Fruit fly (Drosophila melanogaster) whole organism, prepupa: Measurements from ENCODE around the gene Orp8.

Experiments used
- Blimp-1 ChIP-seq: fragments of 200-800 bp; sonication (Bioruptor generic); optimal IDR thresholded peaks from 3 replicates; lab custom pipeline; 2017; ENCODE audit warnings: missing biosample characterization, missing genetic modification characterization, mild to moderate bottlenecking, moderate library complexity, missing genetic modification reagents
- CG10631 ChIP-seq: fragments of 200-800 bp; sonication (Bioruptor generic); optimal IDR thresholded peaks from 2 replicates; lab custom pipeline; 2016; ENCODE audit warnings: missing biosample characterization, missing genetic modification characterization
- CG11294 ChIP-seq: fragments of 200-800 bp; sonication (Bioruptor generic); IDR thresholded peaks from 2 replicates; pipeline ENCODE4 v1.3.6; 2022; ENCODE audit warnings: missing biosample characterization, missing genetic modification characterization
- CG11762 ChIP-seq: fragments of 200-800 bp; sonication (Bioruptor generic); optimal IDR thresholded peaks from 3 replicates; lab custom pipeline; 2016; ENCODE audit warnings: missing biosample characterization, missing genetic modification characterization; ENCODE audit not compliant: insufficient read depth
- CG15336 ChIP-seq: fragments of 200-800 bp; sonication (Bioruptor generic); IDR thresholded peaks from 2 replicates; pipeline ENCODE4 v1.3.6; 2022; ENCODE audit warnings: missing biosample characterization, missing genetic modification characterization
- CG16779 ChIP-seq: fragments of 200-800 bp; sonication (Bioruptor generic); optimal IDR thresholded peaks from 3 replicates; lab custom pipeline; 2017; ENCODE audit warnings: missing biosample characterization, mild to moderate bottlenecking, missing genetic modification characterization
- CG3032 ChIP-seq: fragments of 200-800 bp; optimal IDR thresholded peaks from 2 replicates; lab custom pipeline; 2019; ENCODE audit warnings: missing biosample characterization, mild to moderate bottlenecking, missing genetic modification characterization, moderate library complexity
- CG31627 ChIP-seq: fragments of 200-800 bp; sonication (Bioruptor generic); optimal IDR thresholded peaks from 3 replicates; lab custom pipeline; 2016; ENCODE audit warnings: missing biosample characterization, missing genetic modification characterization
- CG32006 ChIP-seq: fragments of 200-800 bp; sonication (Bioruptor generic); optimal IDR thresholded peaks from 3 replicates; lab custom pipeline; 2017; ENCODE audit warnings: missing biosample characterization, mild to moderate bottlenecking, missing genetic modification characterization
- CG3919 ChIP-seq: fragments of 200-800 bp; sonication (Bioruptor generic); optimal IDR thresholded peaks from 3 replicates; lab custom pipeline; 2016; ENCODE audit warnings: missing biosample characterization, missing genetic modification characterization
- CG6163 ChIP-seq: fragments of 200-800 bp; sonication (Bioruptor generic); IDR thresholded peaks from 3 replicates; pipeline ENCODE4 v1.3.6; 2022; ENCODE audit warnings: missing biosample characterization, missing genetic modification characterization
- CG6276 ChIP-seq: fragments of 200-800 bp; sonication (Bioruptor generic); optimal IDR thresholded peaks from 2 replicates; lab custom pipeline; 2017; ENCODE audit warnings: missing biosample characterization, mild to moderate bottlenecking, missing genetic modification characterization
- CG6792 ChIP-seq: fragments of 200-800 bp; sonication (Bioruptor generic); optimal IDR thresholded peaks from 3 replicates; lab custom pipeline; 2016; ENCODE audit warnings: missing biosample characterization, missing genetic modification characterization
- CG6854 ChIP-seq: fragments of 200-800 bp; sonication (Bioruptor generic); optimal IDR thresholded peaks from 2 replicates; lab custom pipeline; 2017; ENCODE audit warnings: missing biosample characterization, mild to moderate bottlenecking, missing genetic modification characterization
- CG7368 ChIP-seq: fragments of 200-800 bp; sonication (Bioruptor generic); optimal IDR thresholded peaks from 3 replicates; lab custom pipeline; 2016; ENCODE audit warnings: missing biosample characterization, missing genetic modification characterization
- CG8119 ChIP-seq: fragments of 200-800 bp; sonication (Bioruptor generic); IDR thresholded peaks from 3 replicates; pipeline ENCODE4 v1.3.6; 2022; ENCODE audit warnings: missing biosample characterization, missing genetic modification characterization
- CG8319 ChIP-seq: fragments of 200-800 bp; sonication (Bioruptor generic); optimal IDR thresholded peaks from 3 replicates; lab custom pipeline; 2016; ENCODE audit warnings: missing biosample characterization, missing genetic modification characterization
- CG8632 ChIP-seq: fragments of 200-800 bp; sonication (Bioruptor generic); optimal IDR thresholded peaks from 3 replicates; lab custom pipeline; 2016; ENCODE audit warnings: missing biosample characterization, missing genetic modification characterization
- CG9139 ChIP-seq: fragments of 200-800 bp; sonication (Bioruptor generic); optimal IDR thresholded peaks from 3 replicates; lab custom pipeline; 2017; ENCODE audit warnings: missing biosample characterization, mild to moderate bottlenecking, missing genetic modification characterization
- Eip78C ChIP-seq: fragments of 200-800 bp; sonication (Bioruptor generic); peaks from one replicate; lab custom pipeline; 2016; ENCODE audit warnings: missing biosample characterization, missing genetic modification characterization
- Eip93F ChIP-seq: fragments of 200-800 bp; sonication (Bioruptor generic); optimal IDR thresholded peaks from 2 replicates; lab custom pipeline; 2016; ENCODE audit warnings: missing biosample characterization, mild to moderate bottlenecking, missing genetic modification characterization
- Ets21C ChIP-seq: fragments of 200-800 bp; sonication (Bioruptor generic); optimal IDR thresholded peaks from 3 replicates; lab custom pipeline; 2016; ENCODE audit warnings: missing biosample characterization, missing genetic modification characterization
- Ets96B ChIP-seq: fragments of 200-800 bp; optimal IDR thresholded peaks from 2 replicates; lab custom pipeline; 2019; ENCODE audit warnings: missing biosample characterization, mild to moderate bottlenecking, missing genetic modification characterization, moderate library complexity
- Gug ChIP-seq: fragments of 200-800 bp; sonication (Bioruptor generic); IDR thresholded peaks from 2 replicates; pipeline ENCODE4 v1.3.6; 2022; ENCODE audit warnings: missing biosample characterization, missing genetic modification characterization
- Hr39 ChIP-seq: fragments of 200-800 bp; sonication (Bioruptor generic); optimal IDR thresholded peaks from 2 replicates; lab custom pipeline; 2016; ENCODE audit warnings: missing biosample characterization, missing genetic modification characterization
- Lpt ChIP-seq: fragments of 200-800 bp; sonication (Bioruptor generic); optimal IDR thresholded peaks from 3 replicates; lab custom pipeline; 2016; ENCODE audit warnings: missing biosample characterization, missing genetic modification characterization
- Met ChIP-seq: fragments of 200-800 bp; sonication (Bioruptor generic); optimal IDR thresholded peaks from 3 replicates; lab custom pipeline; 2016; ENCODE audit warnings: missing biosample characterization, missing genetic modification characterization
- Smox ChIP-seq: fragments of 200-800 bp; sonication (Bioruptor generic); optimal IDR thresholded peaks from 3 replicates; lab custom pipeline; 2016; ENCODE audit warnings: missing biosample characterization, missing genetic modification characterization
- Sox14 ChIP-seq: fragments of 200-800 bp; sonication (Bioruptor generic); optimal IDR thresholded peaks from 3 replicates; lab custom pipeline; 2016; ENCODE audit warnings: missing biosample characterization, missing genetic modification characterization
- Sox15 ChIP-seq: fragments of 200-800 bp; sonication (Bioruptor generic); optimal IDR thresholded peaks from 3 replicates; lab custom pipeline; 2016; ENCODE audit warnings: missing biosample characterization, missing genetic modification characterization
- achi ChIP-seq: fragments of 200-800 bp; sonication (Bioruptor generic); optimal IDR thresholded peaks from 3 replicates; lab custom pipeline; 2016; ENCODE audit warnings: missing biosample characterization, missing genetic modification characterization
- acj6 ChIP-seq: fragments of 200-800 bp; sonication (Bioruptor generic); optimal IDR thresholded peaks from 3 replicates; lab custom pipeline; 2016; ENCODE audit warnings: missing biosample characterization, missing genetic modification characterization
- cyc ChIP-seq: fragments of 200-800 bp; sonication (Bioruptor generic); optimal IDR thresholded peaks from 3 replicates; lab custom pipeline; 2016; ENCODE audit warnings: missing biosample characterization, missing genetic modification characterization
- dac ChIP-seq: fragments of 200-800 bp; sonication (Bioruptor generic); optimal IDR thresholded peaks from 2 replicates; lab custom pipeline; 2017; ENCODE audit warnings: missing biosample characterization, mild to moderate bottlenecking, missing genetic modification characterization
- dsx ChIP-seq: fragments of 200-800 bp; optimal IDR thresholded peaks from 3 replicates; lab custom pipeline; 2019; ENCODE audit warnings: missing biosample characterization, mild to moderate bottlenecking, missing genetic modification characterization, moderate library complexity; ENCODE audit not compliant: poor library complexity, severe bottlenecking
- eg ChIP-seq: fragments of 200-800 bp; sonication (Bioruptor generic); IDR thresholded peaks from 3 replicates; pipeline ENCODE4 v1.3.6; 2022; ENCODE audit warnings: missing biosample characterization, missing genetic modification characterization
- esn ChIP-seq: fragments of 200-800 bp; sonication (Bioruptor generic); optimal IDR thresholded peaks from 2 replicates; lab custom pipeline; 2016; ENCODE audit warnings: missing biosample characterization, mild to moderate bottlenecking, missing genetic modification characterization, moderate library complexity
- fd59A ChIP-seq: fragments of 200-800 bp; sonication (Bioruptor generic); optimal IDR thresholded peaks from 2 replicates; lab custom pipeline; 2017; ENCODE audit warnings: missing biosample characterization, mild to moderate bottlenecking, missing genetic modification characterization, missing genetic modification reagents
- fd85E ChIP-seq: fragments of 200-800 bp; sonication (Bioruptor generic); optimal IDR thresholded peaks from 3 replicates; lab custom pipeline; 2016; ENCODE audit warnings: missing biosample characterization, missing genetic modification characterization
- fkh ChIP-seq: fragments of 200-800 bp; sonication (Bioruptor generic); optimal IDR thresholded peaks from 3 replicates; lab custom pipeline; 2017; ENCODE audit warnings: missing biosample characterization, mild to moderate bottlenecking, missing genetic modification characterization, moderate library complexity
- lz ChIP-seq: fragments of 200-800 bp; sonication (Bioruptor generic); optimal IDR thresholded peaks from 3 replicates; lab custom pipeline; 2016; ENCODE audit warnings: missing biosample characterization, missing genetic modification characterization
- net ChIP-seq: fragments of 200-800 bp; sonication (Bioruptor generic); optimal IDR thresholded peaks from 3 replicates; lab custom pipeline; 2016; ENCODE audit warnings: missing biosample characterization, missing genetic modification characterization
- salr ChIP-seq, 2 experiments: fragments of 200-800 bp; sonication (Bioruptor generic); optimal IDR thresholded peaks; 3 replicates each; lab custom pipeline; 2016 to 2018; ENCODE audit warnings: missing biosample characterization in 2 of 2, missing genetic modification characterization in 2 of 2, mild to moderate bottlenecking in 1 of 2
- spab ChIP-seq: fragments of 200-800 bp; sonication (Bioruptor generic); optimal IDR thresholded peaks from 2 replicates; lab custom pipeline; 2017; ENCODE audit warnings: missing biosample characterization, mild to moderate bottlenecking, missing genetic modification characterization, missing genetic modification reagents
- ss ChIP-seq, 2 experiments: fragments of 200-800 bp; sonication (Bioruptor generic); optimal IDR thresholded peaks; 2 replicates in 1 of 2; 3 replicates in 1 of 2; lab custom pipeline; 2017 to 2018; ENCODE audit warnings: mild to moderate bottlenecking in 2 of 2, missing biosample characterization in 2 of 2, missing genetic modification characterization in 2 of 2, moderate library complexity in 1 of 2
- svp ChIP-seq: fragments of 200-800 bp; sonication (Bioruptor generic); peaks from one replicate; lab custom pipeline; 2016; ENCODE audit warnings: missing biosample characterization, missing genetic modification characterization
- topi ChIP-seq: fragments of 200-800 bp; sonication (Bioruptor generic); optimal IDR thresholded peaks from 3 replicates; lab custom pipeline; 2016; ENCODE audit warnings: missing biosample characterization, missing genetic modification characterization
- vri ChIP-seq: fragments of 200-800 bp; sonication (Bioruptor generic); optimal IDR thresholded peaks from 3 replicates; lab custom pipeline; 2016; ENCODE audit warnings: missing biosample characterization, mild to moderate bottlenecking, missing genetic modification characterization

The Orp8 gene

DNA sequence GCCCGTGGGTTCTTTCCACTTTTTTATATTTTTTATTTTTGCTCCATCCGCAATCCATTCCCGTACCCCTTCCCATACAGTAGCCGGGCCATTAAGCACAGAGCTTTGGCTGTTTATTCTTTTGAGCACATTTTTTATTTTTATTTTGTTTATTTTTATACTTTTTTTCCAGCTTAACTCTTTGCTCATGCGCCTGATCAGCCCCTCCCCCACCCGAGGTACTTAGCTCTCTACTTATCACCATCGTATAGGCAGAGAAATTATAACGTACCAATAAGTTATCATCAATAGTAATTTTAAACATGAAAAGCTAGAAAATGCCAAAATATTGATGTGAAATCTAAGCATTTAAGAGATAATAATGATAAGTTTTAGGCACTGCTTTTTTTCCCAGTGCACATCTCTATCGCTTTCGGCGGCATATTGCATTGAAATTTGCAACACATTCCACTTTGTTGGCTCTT lies 28.6 kb upstream of the Orp8 start (continued):
- TF ChIP-seq salr (GFP tag; optimal IDR thresholded peaks at IDR 0.05; lab: Kevin White, UChicago) (peak in 1 of 2 experiments; percentile 19), achi (GFP tag; lab: Kevin White, UChicago) (peak; percentile 38), svp (GFP tag; lab: Kevin White, UChicago) (peak; percentile 53), fkh (GFP tag; lab: Kevin White, UChicago) (no peak), Hr39 (GFP tag; lab: Kevin White, UChicago) (no peak), CG8632 (GFP tag; lab: Kevin White, UChicago) (no peak), CG6792 (peak; percentile 9), CG8119 (GFP tag; lab: Robert Waterston, UW) (peak; percentile 63), CG8319 (GFP tag; lab: Kevin White, UChicago) (no peak), dac (GFP tag; lab: Kevin White, UChicago) (peak; percentile 30), CG32006 (GFP tag; lab: Kevin White, UChicago) (peak; percentile 73), CG11762 (GFP tag; lab: Kevin White, UChicago) (peak; percentile 31), topi (peak; percentile 4), eg (GFP tag; lab: Robert Waterston, UW) (peak; percentile 71), Ets21C (GFP tag; lab: Kevin White, UChicago) (no peak), CG3032 (tag; lab: Kevin White, UChicago) (peak; percentile 23), fd59A (no peak), cyc (peak; percentile 13), Met (GFP tag; lab: Kevin White, UChicago) (peak; percentile 19), dsx (GFP tag; lab: Kevin White, UChicago) (peak; percentile 34), CG6163 (GFP tag; lab: Robert Waterston, UW) (peak; percentile 68), CG6276 (GFP tag; lab: Kevin White, UChicago) (peak; percentile 49), Sox14 (GFP tag; lab: Kevin White, UChicago) (peak; percentile 47), CG11294 (no peak), Gug (GFP tag; lab: Robert Waterston, UW) (peak; percentile 52), Smox (no peak), Eip78C (GFP tag; lab: Kevin White, UChicago) (peak; percentile 84)

DNA sequence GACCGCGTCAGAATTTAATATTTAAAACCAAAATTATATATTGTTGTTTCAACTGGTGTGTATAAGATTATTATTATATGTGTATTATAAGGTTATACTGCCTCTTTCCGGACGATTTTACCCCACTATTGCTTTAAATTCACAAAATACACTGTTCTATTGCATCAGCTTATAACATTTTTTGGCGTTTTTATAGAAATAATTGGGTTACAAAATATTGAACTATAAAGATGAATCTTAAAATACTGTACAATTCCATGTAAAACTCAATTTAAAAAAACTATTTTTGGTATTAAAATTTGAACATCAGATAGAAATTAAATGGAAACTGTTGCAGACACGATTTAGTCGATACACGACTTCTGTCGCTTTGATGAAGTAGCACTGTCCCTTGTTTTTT lies 27.0 kb upstream of the Orp8 start:
- TF ChIP-seq CG16779 (tag; lab: Kevin White, UChicago) (no peak), svp (GFP tag; lab: Kevin White, UChicago) (peak; percentile 73), CG6854 (GFP tag; lab: Kevin White, UChicago) (no peak), Lpt (GFP tag; lab: Kevin White, UChicago) (no peak), Sox15 (peak; percentile 17), lz (GFP tag; lab: Kevin White, UChicago) (no peak), CG31627 (peak; percentile 4), Blimp-1 (GFP tag; lab: Kevin White, UChicago) (no peak), acj6 (peak; percentile 41), topi (no peak), CG8632 (GFP tag; lab: Kevin White, UChicago) (no peak), spab (GFP tag; lab: Kevin White, UChicago) (peak; percentile 35), net (GFP tag; lab: Kevin White, UChicago) (peak; percentile 12), dsx (GFP tag; lab: Kevin White, UChicago) (no peak), CG11762 (GFP tag; lab: Kevin White, UChicago) (no peak), fkh (GFP tag; lab: Kevin White, UChicago) (no peak), Eip93F (GFP tag; lab: Kevin White, UChicago) (no peak), fd59A (peak; percentile 26), CG9139 (GFP tag; lab: Kevin White, UChicago) (no peak), CG3919 (peak; percentile 34), CG6792 (peak; percentile 7), Sox14 (GFP tag; lab: Kevin White, UChicago) (peak; percentile 2), ss (GFP tag; optimal IDR thresholded peaks at IDR 0.05; lab: Kevin White, UChicago) (no peak), CG7368 (no peak), Gug (GFP tag; lab: Robert Waterston, UW) (no peak), esn (GFP tag; lab: Kevin White, UChicago) (peak; percentile 27), fd85E (GFP tag; lab: Kevin White, UChicago) (no peak), CG10631 (GFP tag; lab: Kevin White, UChicago) (peak; percentile 60), Eip78C (GFP tag; lab: Kevin White, UChicago) (peak; percentile 84), Ets21C (GFP tag; lab: Kevin White, UChicago) (no peak), CG6163 (GFP tag; lab: Robert Waterston, UW) (no peak), CG15336 (GFP tag; lab: Robert Waterston, UW) (peak; percentile 23; the same call in 1 of the 2 replicates), Ets96B (tag; lab: Kevin White, UChicago) (peak; percentile 45), vri (GFP tag; lab: Kevin White, UChicago) (no peak), eg (GFP tag; lab: Robert Waterston, UW) (no peak), CG11294 (no peak)
